Fruit fly (Drosophila melanogaster) whole organism, embryonic: ENCODE results near the gene GC2.

Experiments used
- Abd-B ChIP-seq: fragments of 200-800 bp; sonication (Bioruptor generic); optimal IDR thresholded peaks from 2 replicates; lab custom pipeline; 2018; ENCODE audit warnings: missing biosample characterization, mild to moderate bottlenecking, missing genetic modification characterization, moderate library complexity
- B-H2 ChIP-seq: fragments of 200-800 bp; sonication (Bioruptor generic); optimal IDR thresholded peaks from 2 replicates; lab custom pipeline; 2018; ENCODE audit warnings: missing biosample characterization, mild to moderate bottlenecking, missing genetic modification characterization
- BtbVII ChIP-seq: fragments of 200-800 bp; sonication (Bioruptor generic); optimal IDR thresholded peaks from 3 replicates; lab custom pipeline; 2017; ENCODE audit warnings: missing biosample characterization, mild to moderate bottlenecking, missing genetic modification characterization
- CG12236 ChIP-seq: fragments of 200-800 bp; sonication (Bioruptor generic); optimal IDR thresholded peaks from 2 replicates; lab custom pipeline; 2016; ENCODE audit warnings: missing biosample characterization, missing genetic modification characterization
- CG1529 ChIP-seq: fragments of 200-800 bp; sonication (Bioruptor generic); optimal IDR thresholded peaks from 3 replicates; lab custom pipeline; 2018; ENCODE audit warnings: missing biosample characterization, missing genetic modification characterization
- CG17186 ChIP-seq: fragments of 200-800 bp; sonication (Bioruptor generic); optimal IDR thresholded peaks from 3 replicates; lab custom pipeline; 2017; ENCODE audit warnings: missing biosample characterization, missing genetic modification reagents, missing genetic modification characterization
- CG17328 ChIP-seq: fragments of 200-800 bp; sonication (Bioruptor generic); IDR thresholded peaks from 2 replicates; pipeline ENCODE4 v1.3.6; 2022; ENCODE audit warnings: missing biosample characterization, missing genetic modification characterization
- CG17829 ChIP-seq: fragments of 200-800 bp; optimal IDR thresholded peaks from 2 replicates; lab custom pipeline; 2019; ENCODE audit warnings: missing biosample characterization, mild to moderate bottlenecking, missing genetic modification characterization, moderate library complexity
- CG30403 ChIP-seq: fragments of 200-800 bp; sonication (Bioruptor generic); optimal IDR thresholded peaks from 3 replicates; lab custom pipeline; 2016; ENCODE audit warnings: missing biosample characterization, missing genetic modification characterization
- CG32767 ChIP-seq: fragments of 200-800 bp; sonication (Bioruptor generic); IDR thresholded peaks from 2 replicates; pipeline ENCODE4 v1.3.6; 2022; ENCODE audit warnings: missing biosample characterization, missing genetic modification characterization
- CG3281 ChIP-seq: fragments of 200-800 bp; sonication (Bioruptor generic); optimal IDR thresholded peaks from 3 replicates; lab custom pipeline; 2017; ENCODE audit warnings: missing biosample characterization, mild to moderate bottlenecking, missing genetic modification characterization
- CG34376 ChIP-seq: fragments of 200-800 bp; sonication (Bioruptor generic); optimal IDR thresholded peaks from 2 replicates; lab custom pipeline; 2018; ENCODE audit warnings: missing biosample characterization, mild to moderate bottlenecking, missing genetic modification characterization
- CG4282 ChIP-seq: fragments of 200-800 bp; sonication (Bioruptor generic); optimal IDR thresholded peaks from 2 replicates; lab custom pipeline; 2016; ENCODE audit warnings: missing biosample characterization, missing genetic modification characterization
- CG4707 ChIP-seq: fragments of 200-800 bp; sonication (Bioruptor generic); optimal IDR thresholded peaks from 2 replicates; lab custom pipeline; 2018; ENCODE audit warnings: missing biosample characterization, mild to moderate bottlenecking, missing genetic modification characterization, moderate library complexity
- CG5180 ChIP-seq: fragments of 200-800 bp; sonication (Bioruptor generic); optimal IDR thresholded peaks from 3 replicates; lab custom pipeline; 2017; ENCODE audit warnings: missing biosample characterization, missing genetic modification characterization, mild to moderate bottlenecking, moderate library complexity, missing genetic modification reagents
- CG7745 ChIP-seq: fragments of 200-800 bp; sonication (Bioruptor generic); optimal IDR thresholded peaks from 2 replicates; lab custom pipeline; 2018; ENCODE audit warnings: missing biosample characterization, mild to moderate bottlenecking, missing genetic modification characterization, moderate library complexity
- CG8089 ChIP-seq: fragments of 200-800 bp; sonication (Bioruptor generic); optimal IDR thresholded peaks from 3 replicates; lab custom pipeline; 2016; ENCODE audit warnings: missing biosample characterization, missing genetic modification characterization
- CHES-1-like ChIP-seq: fragments of 200-800 bp; sonication (Bioruptor generic); optimal IDR thresholded peaks from 2 replicates; lab custom pipeline; 2016; ENCODE audit warnings: missing biosample characterization, missing genetic modification characterization
- D19A ChIP-seq: fragments of 200-800 bp; optimal IDR thresholded peaks from 3 replicates; lab custom pipeline; 2019; ENCODE audit warnings: missing biosample characterization, mild to moderate bottlenecking, missing genetic modification characterization, moderate library complexity
- Dbx ChIP-seq: fragments of 200-800 bp; sonication (Bioruptor generic); IDR thresholded peaks from 3 replicates; pipeline ENCODE4 v1.3.6; 2022; ENCODE audit warnings: missing biosample characterization, missing genetic modification characterization
- Dip2 ChIP-seq: fragments of 200-800 bp; sonication (Bioruptor generic); IDR thresholded peaks from 2 replicates; pipeline ENCODE4 v1.3.6; 2022; ENCODE audit warnings: missing biosample characterization, missing genetic modification characterization
- GATAe ChIP-seq: fragments of 200-800 bp; sonication (Bioruptor generic); conservative IDR thresholded peaks from 2 replicates; pipeline ENCODE4 v1.3.6; 2022; ENCODE audit warnings: missing biosample characterization, missing genetic modification characterization
- Gug ChIP-seq: fragments of 200-800 bp; sonication (Bioruptor generic); IDR thresholded peaks from 4 replicates; pipeline ENCODE4 v1.3.6; 2022; ENCODE audit warnings: missing biosample characterization, missing genetic modification characterization
- Hmr ChIP-seq: fragments of 200-800 bp; sonication (Bioruptor generic); optimal IDR thresholded peaks from 3 replicates; lab custom pipeline; 2017; ENCODE audit warnings: mild to moderate bottlenecking, missing biosample characterization, missing genetic modification reagents, missing genetic modification characterization
- Hr51 ChIP-seq, 2 experiments: fragments of 200-800 bp; sonication (Bioruptor generic); optimal IDR thresholded peaks; 2 replicates in 1 of 2; 3 replicates in 1 of 2; lab custom pipeline; 2016 to 2018; ENCODE audit warnings: missing biosample characterization in 2 of 2, missing genetic modification characterization in 2 of 2, mild to moderate bottlenecking in 1 of 2, moderate library complexity in 1 of 2
- Lim3 ChIP-seq: fragments of 200-800 bp; sonication (Bioruptor generic); IDR thresholded peaks from 2 replicates; pipeline ENCODE4 v1.3.6; 2022; ENCODE audit warnings: missing biosample characterization, missing genetic modification characterization
- MBD-R2 ChIP-seq: fragments of 200-800 bp; sonication (Bioruptor generic); IDR thresholded peaks from 2 replicates; pipeline ENCODE4 v1.3.6; 2022; ENCODE audit warnings: missing biosample characterization, missing genetic modification characterization
- MTF-1 ChIP-seq: fragments of 200-800 bp; sonication (Bioruptor generic); optimal IDR thresholded peaks from 2 replicates; lab custom pipeline; 2018; ENCODE audit warnings: missing biosample characterization, mild to moderate bottlenecking, missing genetic modification characterization, borderline replicate concordance
- NC2α ChIP-seq: fragments of 200-800 bp; sonication (Bioruptor generic); optimal IDR thresholded peaks from 2 replicates; lab custom pipeline; 2016; ENCODE audit warnings: missing biosample characterization, missing genetic modification characterization
- Oli ChIP-seq: fragments of 200-800 bp; sonication (Bioruptor generic); optimal IDR thresholded peaks from 2 replicates; lab custom pipeline; 2018; ENCODE audit warnings: missing biosample characterization, mild to moderate bottlenecking, missing genetic modification characterization, moderate library complexity
- Ptx1 ChIP-seq: fragments of 200-800 bp; sonication (Bioruptor generic); IDR thresholded peaks from 2 replicates; pipeline ENCODE4 v1.3.6; 2022; ENCODE audit warnings: missing biosample characterization, missing genetic modification characterization
- Scr ChIP-seq: fragments of 200-800 bp; sonication (Bioruptor generic); IDR thresholded peaks from 2 replicates; pipeline ENCODE4 v1.3.6; 2022; ENCODE audit warnings: missing biosample characterization, missing genetic modification characterization; ENCODE audit not compliant: partially characterized antibody
- Taf1 ChIP-seq: fragments of 200-800 bp; sonication (Bioruptor generic); IDR thresholded peaks from 2 replicates; pipeline ENCODE4 v1.3.6; 2022; ENCODE audit warnings: missing biosample characterization, missing genetic modification characterization
- Vsx1 ChIP-seq: fragments of 200-800 bp; sonication (Bioruptor generic); optimal IDR thresholded peaks from 2 replicates; lab custom pipeline; 2017; ENCODE audit warnings: missing biosample characterization, mild to moderate bottlenecking, missing genetic modification characterization, missing genetic modification reagents
- amos ChIP-seq: fragments of 200-800 bp; sonication (Bioruptor generic); IDR thresholded peaks from 2 replicates; pipeline ENCODE4 v1.3.6; 2022; ENCODE audit warnings: missing biosample characterization, missing genetic modification characterization; ENCODE audit not compliant: partially characterized antibody
- bcd ChIP-seq: fragments of 200-800 bp; sonication (Bioruptor generic); optimal IDR thresholded peaks from 2 replicates; lab custom pipeline; 2017; ENCODE audit warnings: missing biosample characterization, mild to moderate bottlenecking, missing genetic modification characterization
- btn ChIP-seq: fragments of 200-800 bp; sonication (Bioruptor generic); optimal IDR thresholded peaks from 2 replicates; lab custom pipeline; 2016; ENCODE audit warnings: missing biosample characterization, missing genetic modification characterization
- cg ChIP-seq: fragments of 200-800 bp; sonication (Bioruptor generic); optimal IDR thresholded peaks from 3 replicates; lab custom pipeline; 2019; ENCODE audit warnings: missing biosample characterization, mild to moderate bottlenecking, missing genetic modification characterization, moderate library complexity
- dati ChIP-seq: fragments of 200-800 bp; sonication (Bioruptor generic); IDR thresholded peaks from 2 replicates; pipeline ENCODE4 v1.3.6; 2022; ENCODE audit warnings: missing biosample characterization, missing genetic modification characterization
- ewg ChIP-seq: fragments of 200-800 bp; sonication (Bioruptor generic); optimal IDR thresholded peaks from 3 replicates; lab custom pipeline; 2017; ENCODE audit warnings: mild to moderate bottlenecking, missing biosample characterization, missing genetic modification reagents, missing genetic modification characterization
- gem ChIP-seq: fragments of 200-800 bp; sonication (Bioruptor generic); optimal IDR thresholded peaks from 2 replicates; lab custom pipeline; 2019; ENCODE audit warnings: missing biosample characterization, mild to moderate bottlenecking, missing genetic modification characterization, moderate library complexity
- grn ChIP-seq: fragments of 200-800 bp; sonication (Bioruptor generic); optimal IDR thresholded peaks from 3 replicates; lab custom pipeline; 2017; ENCODE audit warnings: missing biosample characterization, missing genetic modification characterization
- gsb ChIP-seq: fragments of 200-800 bp; sonication (Bioruptor generic); IDR thresholded peaks from 2 replicates; pipeline ENCODE4 v1.3.6; 2022; ENCODE audit warnings: missing biosample characterization, missing genetic modification characterization
- hkb ChIP-seq, 2 experiments: fragments of 200-800 bp in 1 of 2; fragments of >200 bp in 1 of 2; sonication (Bioruptor generic) in 1 of 2; IDR thresholded peaks in 1 of 2; optimal IDR thresholded peaks in 1 of 2; 2 replicates each; pipeline versions ENCODE4 v1.3.6 to Lab custom; 2017 to 2022; ENCODE audit warnings: missing biosample characterization in 1 of 2, missing genetic modification characterization in 1 of 2
- ken ChIP-seq: fragments of 200-800 bp; sonication (Bioruptor generic); IDR thresholded peaks from 3 replicates; pipeline ENCODE4 v1.3.6; 2022; ENCODE audit warnings: missing biosample characterization, missing genetic modification characterization
- lbe ChIP-seq: fragments of 200-800 bp; sonication (Bioruptor generic); optimal IDR thresholded peaks from 2 replicates; lab custom pipeline; 2016; ENCODE audit warnings: missing biosample characterization, mild to moderate bottlenecking, missing genetic modification characterization
- otp ChIP-seq: fragments of 200-800 bp; sonication (Bioruptor generic); IDR thresholded peaks from 3 replicates; pipeline ENCODE4, ENCODE4 v1.3.6; 2022; ENCODE audit warnings: missing biosample characterization, missing genetic modification characterization
- sr ChIP-seq: fragments of 200-800 bp; sonication (Bioruptor generic); IDR thresholded peaks from 3 replicates; pipeline ENCODE4 v1.3.6; 2022; ENCODE audit warnings: missing biosample characterization, missing genetic modification characterization
- trh ChIP-seq: fragments of 200-800 bp; sonication (Bioruptor generic); optimal IDR thresholded peaks from 2 replicates; lab custom pipeline; 2016; ENCODE audit warnings: missing biosample characterization, missing genetic modification characterization

The GC2 gene

dm6 chr3R:11947079-11947869, 24.2 kb upstream of the GC2 start (continued):
- TF ChIP-seq sr (GFP tag; lab: Robert Waterston, UW) (no peak), lbe (GFP tag; lab: Kevin White, UChicago) (no peak), CG32767 (GFP tag; lab: Robert Waterston, UW) (0 out of 2 replicates have a peak, but pooled peaks have one; percentile 25), CG8089 (GFP tag; lab: Kevin White, UChicago) (no peak), Scr (GFP tag; lab: Robert Waterston, UW) (no peak), Oli (tag; lab: Kevin White, UChicago) (peak; percentile 18), dati (GFP tag; lab: Robert Waterston, UW) (no peak), trh (GFP tag; lab: Kevin White, UChicago) (no peak), hkb (optimal IDR thresholded peaks at IDR 0.05; lab: Kevin White, UChicago) (no peak), hkb (GFP tag; IDR thresholded peaks at IDR 0.05; lab: Robert Waterston, UW) (0 out of 2 replicates have a peak, but pooled peaks have one; percentile 11), amos (GFP tag; lab: Robert Waterston, UW) (no peak), Lim3 (GFP tag; lab: Robert Waterston, UW) (no peak), GATAe (GFP tag; lab: Robert Waterston, UW) (no peak), CG7745 (tag; lab: Kevin White, UChicago) (no peak), MBD-R2 (GFP tag; lab: Robert Waterston, UW) (no peak), CG17328 (no peak), CG12236 (GFP tag; lab: Kevin White, UChicago) (no peak), gsb (GFP tag; lab: Robert Waterston, UW) (no peak), CG17829 (tag; lab: Kevin White, UChicago) (no peak), Vsx1 (GFP tag; lab: Kevin White, UChicago) (no peak), CG30403 (no peak), CG5180 (GFP tag; lab: Kevin White, UChicago) (no peak), NC2α (GFP tag; lab: Kevin White, UChicago) (no peak), D19A (tag; lab: Kevin White, UChicago) (no peak), Dbx (GFP tag; lab: Robert Waterston, UW) (no peak), CG3281 (peak; percentile 38), ewg (no peak), grn (GFP tag; lab: Kevin White, UChicago) (no peak), cg (GFP tag; lab: Kevin White, UChicago) (no peak), BtbVII (no peak), CG34376 (GFP tag; lab: Kevin White, UChicago) (no peak), Dip2 (GFP tag; lab: Robert Waterston, UW) (no peak), Gug (peak; percentile 27; the same call in 1 of the 4 replicates), gem (peak; percentile 37), btn (GFP tag; lab: Kevin White, UChicago) (no peak), Abd-B (GFP tag; lab: Kevin White, UChicago) (no peak), CG17186 (GFP tag; lab: Kevin White, UChicago) (no peak), B-H2 (GFP tag; lab: Kevin White, UChicago) (no peak), Hr51 (GFP tag; optimal IDR thresholded peaks at IDR 0.05; lab: Kevin White, UChicago) (peak in 1 of 2 experiments; percentile 22), otp (GFP tag; lab: Robert Waterston, UW) (no peak), ken (GFP tag; lab: Robert Waterston, UW) (no peak), Ptx1 (GFP tag; lab: Robert Waterston, UW) (peak; percentile 41; the same call in 1 of the 2 replicates), CHES-1-like (GFP tag; lab: Kevin White, UChicago) (no peak), CG4282 (GFP tag; lab: Kevin White, UChicago) (no peak), CG1529 (GFP tag; lab: Kevin White, UChicago) (no peak), Taf1 (no peak), MTF-1 (no peak), Hmr (GFP tag; lab: Kevin White, UChicago) (peak; percentile 26), bcd (GFP tag; lab: Kevin White, UChicago) (peak; percentile 22), CG4707 (GFP tag; lab: Kevin White, UChicago) (no peak)
